Fruit fly (Drosophila melanogaster) whole organism, embryonic: ENCODE results near the gene SsRbeta.

Source experiments
- CG11695 ChIP-seq: fragments of 200-800 bp; sonication (Bioruptor generic); IDR thresholded peaks from 3 replicates; pipeline ENCODE4 v1.3.6; 2022; ENCODE audit warnings: missing biosample characterization, missing genetic modification characterization
- CG11696 ChIP-seq: fragments of 200-800 bp; sonication (Bioruptor generic); IDR thresholded peaks from 2 replicates; pipeline ENCODE4 v1.3.6; 2022; ENCODE audit warnings: missing biosample characterization, missing genetic modification characterization
- CG12219 ChIP-seq: fragments of 200-800 bp; sonication (Bioruptor generic); optimal IDR thresholded peaks from 3 replicates; lab custom pipeline; 2018; ENCODE audit warnings: missing biosample characterization, mild to moderate bottlenecking, missing genetic modification characterization
- CG12236 ChIP-seq: fragments of 200-800 bp; sonication (Bioruptor generic); optimal IDR thresholded peaks from 2 replicates; lab custom pipeline; 2016; ENCODE audit warnings: missing biosample characterization, missing genetic modification characterization
- CG12299 ChIP-seq: fragments of 200-800 bp; sonication (Bioruptor generic); optimal IDR thresholded peaks from 2 replicates; lab custom pipeline; 2018; ENCODE audit warnings: missing biosample characterization, mild to moderate bottlenecking, missing genetic modification characterization
- CG12391 ChIP-seq: fragments of 200-800 bp; sonication (Bioruptor generic); optimal IDR thresholded peaks from 3 replicates; lab custom pipeline; 2018; ENCODE audit warnings: missing biosample characterization, mild to moderate bottlenecking, missing genetic modification characterization, moderate library complexity
- CG13624 ChIP-seq: fragments of 200-800 bp; sonication (Bioruptor generic); optimal IDR thresholded peaks from 2 replicates; lab custom pipeline; 2016; ENCODE audit warnings: missing biosample characterization, missing genetic modification characterization
- CG15696 ChIP-seq: fragments of 200-800 bp; sonication (Bioruptor generic); optimal IDR thresholded peaks from 2 replicates; lab custom pipeline; 2019; ENCODE audit warnings: missing biosample characterization, mild to moderate bottlenecking, missing genetic modification characterization, moderate library complexity
- CG16779 ChIP-seq: fragments of 200-800 bp; sonication (Bioruptor generic); IDR thresholded peaks from 2 replicates; pipeline ENCODE4 v1.3.6; 2022; ENCODE audit warnings: missing biosample characterization, missing genetic modification characterization
- CG16815 ChIP-seq: fragments of 200-800 bp; sonication (Bioruptor generic); optimal IDR thresholded peaks from 3 replicates; lab custom pipeline; 2017; ENCODE audit warnings: missing biosample characterization, mild to moderate bottlenecking, missing genetic modification characterization
- CG17385 ChIP-seq: fragments of 200-800 bp; sonication (Bioruptor generic); optimal IDR thresholded peaks from 3 replicates; lab custom pipeline; 2018; ENCODE audit warnings: missing biosample characterization, mild to moderate bottlenecking, missing genetic modification characterization
- CG17568 ChIP-seq: fragments of 200-800 bp; sonication (Bioruptor generic); optimal IDR thresholded peaks from 2 replicates; lab custom pipeline; 2018; ENCODE audit warnings: missing biosample characterization, mild to moderate bottlenecking, missing genetic modification characterization, moderate library complexity
- CG17802 ChIP-seq: fragments of 200-800 bp; sonication (Bioruptor generic); optimal IDR thresholded peaks from 2 replicates; lab custom pipeline; 2018; ENCODE audit warnings: missing biosample characterization, mild to moderate bottlenecking, missing genetic modification characterization, moderate library complexity
- CG2889 ChIP-seq: fragments of 200-800 bp; sonication (Bioruptor generic); IDR thresholded peaks from 3 replicates; pipeline ENCODE4 v1.3.6; 2022; ENCODE audit warnings: missing biosample characterization, missing genetic modification characterization
- CG31224 ChIP-seq: fragments of 200-800 bp; sonication (Bioruptor generic); IDR thresholded peaks from 2 replicates; pipeline ENCODE4 v1.3.6; 2022; ENCODE audit warnings: missing biosample characterization, missing genetic modification characterization
- CG32532 ChIP-seq: fragments of 200-800 bp; sonication (Bioruptor generic); IDR thresholded peaks from 2 replicates; pipeline ENCODE4 v1.3.6; 2022; ENCODE audit warnings: missing biosample characterization, missing genetic modification characterization
- CG34224 ChIP-seq: fragments of 200-800 bp; sonication (Bioruptor generic); IDR thresholded peaks from 3 replicates; pipeline ENCODE4 v1.3.6; 2022; ENCODE audit warnings: missing biosample characterization, missing genetic modification characterization; ENCODE audit not compliant: partially characterized antibody
- CG34376 ChIP-seq: fragments of 200-800 bp; sonication (Bioruptor generic); optimal IDR thresholded peaks from 2 replicates; lab custom pipeline; 2018; ENCODE audit warnings: missing biosample characterization, mild to moderate bottlenecking, missing genetic modification characterization
- CG4404 ChIP-seq: fragments of 200-800 bp; sonication (Bioruptor generic); IDR thresholded peaks from 2 replicates; pipeline ENCODE4 v1.3.6; 2022; ENCODE audit warnings: missing biosample characterization, missing genetic modification characterization
- CG6791 ChIP-seq: fragments of 200-800 bp; sonication (Bioruptor generic); IDR thresholded peaks from 3 replicates; pipeline ENCODE4 v1.3.6; 2022; ENCODE audit warnings: missing biosample characterization, missing genetic modification characterization; ENCODE audit not compliant: partially characterized antibody
- CG6813 ChIP-seq: fragments of 200-800 bp; sonication (Bioruptor generic); optimal IDR thresholded peaks from 2 replicates; lab custom pipeline; 2017; ENCODE audit warnings: missing biosample characterization, missing genetic modification characterization, mild to moderate bottlenecking, moderate library complexity, missing genetic modification reagents
- CG7963 ChIP-seq: fragments of 200-800 bp; sonication (Bioruptor generic); IDR thresholded peaks from 3 replicates; pipeline ENCODE4 v1.3.6; 2022; ENCODE audit warnings: missing biosample characterization, missing genetic modification characterization; ENCODE audit not compliant: partially characterized antibody
- CG7987 ChIP-seq: fragments of 200-800 bp; sonication (Bioruptor generic); optimal IDR thresholded peaks from 2 replicates; lab custom pipeline; 2018; ENCODE audit warnings: missing biosample characterization, mild to moderate bottlenecking, missing genetic modification characterization, moderate library complexity
- Dek ChIP-seq: fragments of 200-800 bp; sonication (Bioruptor generic); optimal IDR thresholded peaks from 3 replicates; lab custom pipeline; 2019; ENCODE audit warnings: missing biosample characterization, mild to moderate bottlenecking, missing genetic modification characterization, moderate library complexity
- Dref ChIP-seq: fragments of 200-800 bp; sonication (Bioruptor generic); IDR thresholded peaks from 2 replicates; pipeline ENCODE4 v1.3.6; 2022; ENCODE audit warnings: missing biosample characterization, missing genetic modification characterization
- E2f2 ChIP-seq: fragments of 200-800 bp; sonication (Bioruptor generic); IDR thresholded peaks from 2 replicates; pipeline ENCODE4 v1.3.6; 2022; ENCODE audit warnings: missing biosample characterization, missing genetic modification characterization
- HLHmδ ChIP-seq: fragments of 200-800 bp; sonication (Bioruptor generic); optimal IDR thresholded peaks from 2 replicates; lab custom pipeline; 2018; ENCODE audit warnings: missing biosample characterization, mild to moderate bottlenecking, missing genetic modification characterization, moderate library complexity
- Kr ChIP-seq: fragments of 200-800 bp; sonication (Bioruptor generic); optimal IDR thresholded peaks from 2 replicates; lab custom pipeline; 2017; ENCODE audit warnings: missing biosample characterization, mild to moderate bottlenecking, missing genetic modification characterization
- MESR4 ChIP-seq: fragments of 200-800 bp; sonication (Bioruptor generic); optimal IDR thresholded peaks from 2 replicates; lab custom pipeline; 2018; ENCODE audit warnings: missing biosample characterization, mild to moderate bottlenecking, missing genetic modification characterization, moderate library complexity
- Myb ChIP-seq: fragments of 200-800 bp; sonication (Bioruptor generic); optimal IDR thresholded peaks from 2 replicates; lab custom pipeline; 2016; ENCODE audit warnings: missing biosample characterization, missing genetic modification characterization
- Opbp ChIP-seq: fragments of 200-800 bp; sonication (Bioruptor generic); IDR thresholded peaks from 3 replicates; pipeline ENCODE4 v1.3.6; 2022; ENCODE audit warnings: missing biosample characterization, missing genetic modification characterization; ENCODE audit not compliant: partially characterized antibody
- PHDP ChIP-seq: fragments of 200-800 bp; sonication (Bioruptor generic); optimal IDR thresholded peaks from 3 replicates; lab custom pipeline; 2018; ENCODE audit warnings: missing biosample characterization, mild to moderate bottlenecking, missing genetic modification characterization, moderate library complexity
- Six4 ChIP-seq: fragments of 200-800 bp; sonication (Bioruptor generic); optimal IDR thresholded peaks from 2 replicates; lab custom pipeline; 2016; ENCODE audit warnings: missing biosample characterization, missing genetic modification characterization
- ac ChIP-seq: fragments of 200-800 bp; sonication (Bioruptor generic); optimal IDR thresholded peaks from 3 replicates; lab custom pipeline; 2017; ENCODE audit warnings: missing biosample characterization, mild to moderate bottlenecking, missing genetic modification characterization
- amos ChIP-seq: fragments of 200-800 bp; sonication (Bioruptor generic); IDR thresholded peaks from 2 replicates; pipeline ENCODE4 v1.3.6; 2022; ENCODE audit warnings: missing biosample characterization, missing genetic modification characterization; ENCODE audit not compliant: partially characterized antibody
- bigmax ChIP-seq: fragments of 200-800 bp; sonication (Bioruptor generic); optimal IDR thresholded peaks from 2 replicates; lab custom pipeline; 2018; ENCODE audit warnings: missing biosample characterization, mild to moderate bottlenecking, missing genetic modification characterization
- caup ChIP-seq: fragments of 200-800 bp; sonication (Bioruptor generic); optimal IDR thresholded peaks from 3 replicates; lab custom pipeline; 2017; ENCODE audit warnings: missing biosample characterization, mild to moderate bottlenecking, missing genetic modification characterization, moderate library complexity; ENCODE audit not compliant: severe bottlenecking
- cg ChIP-seq: fragments of 200-800 bp; sonication (Bioruptor generic); optimal IDR thresholded peaks from 3 replicates; lab custom pipeline; 2019; ENCODE audit warnings: missing biosample characterization, mild to moderate bottlenecking, missing genetic modification characterization, moderate library complexity
- crol ChIP-seq: fragments of 200-800 bp; sonication (Bioruptor generic); IDR thresholded peaks from 2 replicates; pipeline ENCODE4 v1.3.6; 2022; ENCODE audit warnings: missing biosample characterization, missing genetic modification characterization
- ems ChIP-seq: fragments of 200-800 bp; sonication (Bioruptor generic); optimal IDR thresholded peaks from 3 replicates; lab custom pipeline; 2016; ENCODE audit warnings: missing biosample characterization, missing genetic modification characterization
- gcm2 ChIP-seq: fragments of 200-800 bp; sonication (Bioruptor generic); optimal IDR thresholded peaks from 2 replicates; lab custom pipeline; 2016; ENCODE audit warnings: missing biosample characterization, missing genetic modification characterization
- gfzf ChIP-seq: fragments of 200-800 bp; sonication (Bioruptor generic); optimal IDR thresholded peaks from 2 replicates; lab custom pipeline; 2016; ENCODE audit warnings: missing biosample characterization, mild to moderate bottlenecking, missing genetic modification characterization, moderate library complexity
- maf-S ChIP-seq: fragments of 200-800 bp; sonication (Bioruptor generic); optimal IDR thresholded peaks from 2 replicates; lab custom pipeline; 2016; ENCODE audit warnings: missing biosample characterization, missing genetic modification characterization
- org-1 ChIP-seq: fragments of 200-800 bp; sonication (Bioruptor generic); optimal IDR thresholded peaks from 2 replicates; lab custom pipeline; 2017; ENCODE audit warnings: missing biosample characterization, missing genetic modification characterization
- pzg ChIP-seq: fragments of 200-800 bp; sonication (Bioruptor generic); optimal IDR thresholded peaks from 3 replicates; lab custom pipeline; 2018; ENCODE audit warnings: missing biosample characterization, mild to moderate bottlenecking, missing genetic modification characterization, moderate library complexity
- ranshi ChIP-seq: fragments of 200-800 bp; sonication (Bioruptor generic); IDR thresholded peaks from 2 replicates; pipeline ENCODE4 v1.3.6; 2022; ENCODE audit warnings: missing biosample characterization, missing genetic modification characterization
- sens-2 ChIP-seq: fragments of 200-800 bp; sonication (Bioruptor generic); IDR thresholded peaks from 2 replicates; pipeline ENCODE4 v1.3.6; 2022; ENCODE audit warnings: missing biosample characterization, missing genetic modification characterization
- tup ChIP-seq: fragments of 200-800 bp; sonication (Bioruptor generic); optimal IDR thresholded peaks from 2 replicates; lab custom pipeline; 2016; ENCODE audit warnings: missing biosample characterization, mild to moderate bottlenecking, missing genetic modification characterization, moderate library complexity

Gene SsRbeta

dm6 chr3L:16113003-16113606, 16.3 kb upstream of the SsRbeta start, which contains the start of gene Taf4 (continued):
- TF ChIP-seq Dref (GFP tag; lab: Robert Waterston, UW) (peak; percentile 48), HLHmδ (GFP tag; lab: Kevin White, UChicago) (peak; percentile 16), CG2889 (GFP tag; lab: Robert Waterston, UW) (0 out of 3 replicates have a peak, but pooled peaks have one; percentile 56), CG7963 (GFP tag; lab: Robert Waterston, UW) (no peak), CG12236 (GFP tag; lab: Kevin White, UChicago) (no peak), sens-2 (GFP tag; lab: Robert Waterston, UW) (no peak), CG31224 (no peak; the same call in 1 of the 2 replicates), CG11696 (GFP tag; lab: Robert Waterston, UW) (no peak), gfzf (GFP tag; lab: Kevin White, UChicago) (peak; percentile 75), CG32532 (GFP tag; lab: Robert Waterston, UW) (no peak), CG12299 (tag; lab: Kevin White, UChicago) (peak; percentile 86), Myb (GFP tag; lab: Kevin White, UChicago) (peak; percentile 8), caup (GFP tag; lab: Kevin White, UChicago) (no peak), CG15696 (tag; lab: Kevin White, UChicago) (no peak), CG16815 (no peak), ranshi (GFP tag; lab: Robert Waterston, UW) (no peak), crol (GFP tag; lab: Robert Waterston, UW) (peak; percentile 84), CG17802 (tag; lab: Kevin White, UChicago) (peak; percentile 38), MESR4 (peak; percentile 92), tup (GFP tag; lab: Kevin White, UChicago) (no peak), CG17385 (GFP tag; lab: Kevin White, UChicago) (no peak), CG12391 (tag; lab: Kevin White, UChicago) (no peak), CG12219 (GFP tag; lab: Kevin White, UChicago) (no peak), pzg (GFP tag; lab: Kevin White, UChicago) (peak; percentile 39), amos (GFP tag; lab: Robert Waterston, UW) (peak; percentile 36; the same call in 1 of the 2 replicates), E2f2 (GFP tag; lab: Robert Waterston, UW) (peak; percentile 28), cg (peak; percentile 91), Dek (tag; lab: Kevin White, UChicago) (no peak), Opbp (GFP tag; lab: Robert Waterston, UW) (peak; percentile 54; the same call in 1 of the 3 replicates), CG4404 (no peak; the same call in 1 of the 2 replicates), CG6813 (GFP tag; lab: Kevin White, UChicago) (no peak), CG34224 (GFP tag; lab: Robert Waterston, UW) (0 out of 3 replicates have a peak, but pooled peaks have one; percentile 6), Kr (GFP tag; lab: Kevin White, UChicago) (no peak), bigmax (GFP tag; lab: Kevin White, UChicago) (no peak), CG6791 (GFP tag; lab: Robert Waterston, UW) (no peak), org-1 (GFP tag; lab: Kevin White, UChicago) (no peak), CG17568 (no peak), ac (GFP tag; lab: Kevin White, UChicago) (peak; percentile 46), ems (no peak), CG7987 (GFP tag; lab: Kevin White, UChicago) (no peak), CG11695 (GFP tag; lab: Robert Waterston, UW) (peak; percentile 81; the same call in 2 of the 3 replicates), CG34376 (GFP tag; lab: Kevin White, UChicago) (no peak), CG16779 (GFP tag; lab: Robert Waterston, UW) (no peak), CG13624 (no peak), PHDP (tag; lab: Kevin White, UChicago) (no peak), maf-S (no peak), gcm2 (peak; percentile 51), Six4 (no peak)
- TF ChIP-seq, all 482 proteins: peak for 24
